Fruit fly (Drosophila melanogaster) whole organism, embryonic: ENCODE data around the gene Dcps.

Experiments
- Aef1 ChIP-seq: fragments of 200-800 bp; sonication (Bioruptor generic); IDR thresholded peaks from 3 replicates; pipeline ENCODE4 v1.3.6; 2022; ENCODE audit warnings: missing biosample characterization, missing genetic modification characterization
- CG1024 ChIP-seq: fragments of 200-800 bp; sonication (Bioruptor generic); IDR thresholded peaks from 2 replicates; pipeline ENCODE4 v1.3.6; 2022; ENCODE audit warnings: missing biosample characterization, missing genetic modification characterization
- CG10431 ChIP-seq: fragments of 200-800 bp; sonication (Bioruptor generic); optimal IDR thresholded peaks from 3 replicates; lab custom pipeline; 2018; ENCODE audit warnings: missing biosample characterization, mild to moderate bottlenecking, missing genetic modification characterization
- CG11696 ChIP-seq: fragments of 200-800 bp; sonication (Bioruptor generic); IDR thresholded peaks from 2 replicates; pipeline ENCODE4 v1.3.6; 2022; ENCODE audit warnings: missing biosample characterization, missing genetic modification characterization
- CG12155 ChIP-seq: fragments of 200-800 bp; sonication (Bioruptor generic); optimal IDR thresholded peaks from 3 replicates; lab custom pipeline; 2016; ENCODE audit warnings: missing biosample characterization, missing genetic modification characterization
- CG12236 ChIP-seq: fragments of 200-800 bp; sonication (Bioruptor generic); optimal IDR thresholded peaks from 2 replicates; lab custom pipeline; 2016; ENCODE audit warnings: missing biosample characterization, missing genetic modification characterization
- CG12299 ChIP-seq: fragments of 200-800 bp; sonication (Bioruptor generic); optimal IDR thresholded peaks from 2 replicates; lab custom pipeline; 2018; ENCODE audit warnings: missing biosample characterization, mild to moderate bottlenecking, missing genetic modification characterization
- CG13894 ChIP-seq: fragments of 200-800 bp; sonication (Bioruptor generic); optimal IDR thresholded peaks from 3 replicates; lab custom pipeline; 2018; ENCODE audit warnings: missing biosample characterization, mild to moderate bottlenecking, missing genetic modification characterization, moderate library complexity
- CG14441 ChIP-seq: fragments of 200-800 bp; sonication (Bioruptor generic); IDR thresholded peaks from 2 replicates; pipeline ENCODE4 v1.3.6; 2022; ENCODE audit warnings: missing biosample characterization, missing genetic modification characterization
- CG1529 ChIP-seq: fragments of 200-800 bp; sonication (Bioruptor generic); optimal IDR thresholded peaks from 3 replicates; lab custom pipeline; 2018; ENCODE audit warnings: missing biosample characterization, missing genetic modification characterization
- CG15601 ChIP-seq: fragments of 200-800 bp; sonication (Bioruptor generic); optimal IDR thresholded peaks from 3 replicates; lab custom pipeline; 2019; ENCODE audit warnings: missing biosample characterization, mild to moderate bottlenecking, missing genetic modification characterization, moderate library complexity
- CG18619 ChIP-seq: fragments of 200-800 bp; sonication (Bioruptor generic); optimal IDR thresholded peaks from 3 replicates; lab custom pipeline; 2017; ENCODE audit warnings: missing biosample characterization, mild to moderate bottlenecking, missing genetic modification characterization
- CG2202 ChIP-seq: fragments of 200-800 bp; sonication (Bioruptor generic); optimal IDR thresholded peaks from 2 replicates; lab custom pipeline; 2018; ENCODE audit warnings: missing biosample characterization, mild to moderate bottlenecking, missing genetic modification characterization
- CG2712 ChIP-seq: fragments of 200-800 bp; optimal IDR thresholded peaks from 3 replicates; lab custom pipeline; 2019; ENCODE audit warnings: missing biosample characterization, mild to moderate bottlenecking, missing genetic modification characterization, moderate library complexity
- CG2875 ChIP-seq: fragments of 200-800 bp; sonication (Bioruptor generic); optimal IDR thresholded peaks from 2 replicates; lab custom pipeline; 2017; ENCODE audit warnings: missing biosample characterization, mild to moderate bottlenecking, missing genetic modification characterization, missing genetic modification reagents
- CG31388 ChIP-seq: fragments of 200-800 bp; sonication (Bioruptor generic); optimal IDR thresholded peaks from 2 replicates; lab custom pipeline; 2016; ENCODE audit warnings: missing biosample characterization, missing genetic modification characterization
- CG33557 ChIP-seq: fragments of 200-800 bp; sonication (Bioruptor generic); optimal IDR thresholded peaks from 2 replicates; lab custom pipeline; 2019; ENCODE audit warnings: missing biosample characterization, mild to moderate bottlenecking, missing genetic modification characterization, moderate library complexity
- CG4707 ChIP-seq: fragments of 200-800 bp; sonication (Bioruptor generic); optimal IDR thresholded peaks from 2 replicates; lab custom pipeline; 2018; ENCODE audit warnings: missing biosample characterization, mild to moderate bottlenecking, missing genetic modification characterization, moderate library complexity
- CG7987 ChIP-seq: fragments of 200-800 bp; sonication (Bioruptor generic); optimal IDR thresholded peaks from 2 replicates; lab custom pipeline; 2018; ENCODE audit warnings: missing biosample characterization, mild to moderate bottlenecking, missing genetic modification characterization, moderate library complexity
- CG9727 ChIP-seq: fragments of 200-800 bp; sonication (Bioruptor generic); optimal IDR thresholded peaks from 3 replicates; lab custom pipeline; 2017; ENCODE audit warnings: missing biosample characterization, mild to moderate bottlenecking, missing genetic modification characterization
- D19B ChIP-seq: fragments of 200-800 bp; sonication (Bioruptor generic); optimal IDR thresholded peaks from 2 replicates; lab custom pipeline; 2017; ENCODE audit warnings: missing biosample characterization, mild to moderate bottlenecking, missing genetic modification characterization
- Dll ChIP-seq: fragments of 200-800 bp; sonication (Bioruptor generic); IDR thresholded peaks from 4 replicates; pipeline ENCODE4 v1.3.6; 2022; ENCODE audit warnings: missing biosample characterization, missing genetic modification characterization; ENCODE audit not compliant: partially characterized antibody
- Doc2 ChIP-seq: fragments of 200-800 bp; sonication (Bioruptor generic); IDR thresholded peaks from 2 replicates; pipeline ENCODE4 v1.3.6; 2022; ENCODE audit warnings: missing biosample characterization, missing genetic modification characterization
- Dp ChIP-seq: fragments of 200-800 bp; sonication (Bioruptor generic); optimal IDR thresholded peaks from 2 replicates; lab custom pipeline; 2018; ENCODE audit warnings: missing biosample characterization, mild to moderate bottlenecking, missing genetic modification characterization, moderate library complexity
- Eip74EF ChIP-seq, 2 experiments: fragments of 200-800 bp in 1 of 2; fragments of >200 bp in 1 of 2; sonication (Bioruptor generic) in 1 of 2; optimal IDR thresholded peaks; 2 replicates each; lab custom pipeline; 2017 to 2019; ENCODE audit warnings: missing biosample characterization in 2 of 2, missing genetic modification characterization in 2 of 2, mild to moderate bottlenecking in 1 of 2, moderate library complexity in 1 of 2
- GATAe ChIP-seq: fragments of 200-800 bp; sonication (Bioruptor generic); conservative IDR thresholded peaks from 2 replicates; pipeline ENCODE4 v1.3.6; 2022; ENCODE audit warnings: missing biosample characterization, missing genetic modification characterization
- HmgZ ChIP-seq: fragments of 200-800 bp; sonication (Bioruptor generic); optimal IDR thresholded peaks from 2 replicates; lab custom pipeline; 2018; ENCODE audit warnings: missing biosample characterization, mild to moderate bottlenecking, missing genetic modification characterization
- Hsf ChIP-seq: fragments of 200-800 bp; sonication (Bioruptor generic); optimal IDR thresholded peaks from 3 replicates; lab custom pipeline; 2016; ENCODE audit warnings: missing biosample characterization, missing genetic modification characterization
- Rx ChIP-seq: fragments of 200-800 bp; sonication (Bioruptor generic); IDR thresholded peaks from 2 replicates; pipeline ENCODE4 v1.3.6; 2022; ENCODE audit warnings: missing biosample characterization, missing genetic modification characterization
- Scr ChIP-seq: fragments of 200-800 bp; sonication (Bioruptor generic); IDR thresholded peaks from 2 replicates; pipeline ENCODE4 v1.3.6; 2022; ENCODE audit warnings: missing biosample characterization, missing genetic modification characterization; ENCODE audit not compliant: partially characterized antibody
- bsh ChIP-seq, 2 experiments: fragments of 200-800 bp; sonication (Bioruptor generic); optimal IDR thresholded peaks; 2 replicates each; lab custom pipeline; 2017 to 2018; ENCODE audit warnings: mild to moderate bottlenecking in 2 of 2, missing biosample characterization in 2 of 2, missing genetic modification characterization in 2 of 2, moderate library complexity in 1 of 2
- danr ChIP-seq: fragments of 200-800 bp; sonication (Bioruptor generic); IDR thresholded peaks from 2 replicates; pipeline ENCODE4 v1.3.6; 2022; ENCODE audit warnings: missing biosample characterization, missing genetic modification characterization
- fd102C ChIP-seq: fragments of 200-800 bp; sonication (Bioruptor generic); optimal IDR thresholded peaks from 2 replicates; lab custom pipeline; 2018; ENCODE audit warnings: missing biosample characterization, mild to moderate bottlenecking, missing genetic modification characterization, moderate library complexity
- gce ChIP-seq: fragments of 200-800 bp; sonication (Bioruptor generic); IDR thresholded peaks from 3 replicates; pipeline ENCODE4 v1.3.6; 2022; ENCODE audit warnings: missing biosample characterization, missing genetic modification characterization
- knrl ChIP-seq: fragments of 200-800 bp; sonication (Bioruptor generic); IDR thresholded peaks from 3 replicates; pipeline ENCODE4 v1.3.6; 2022; ENCODE audit warnings: missing biosample characterization, missing genetic modification characterization; ENCODE audit not compliant: partially characterized antibody
- lmd ChIP-seq: fragments of 200-800 bp; sonication (Bioruptor generic); IDR thresholded peaks from 2 replicates; pipeline ENCODE4 v1.3.6; 2022; ENCODE audit warnings: missing biosample characterization, missing genetic modification characterization
- pan ChIP-seq, 4 experiments: fragments of >200 bp in 3 of 4; fragments of 200-800 bp in 1 of 4; sonication (Bioruptor generic) in 1 of 4; optimal IDR thresholded peaks in 3 of 4; IDR thresholded peaks in 1 of 4; 2 replicates each; pipeline versions ENCODE4 v1.3.6 to Lab custom; 2017 to 2022; ENCODE audit warnings: missing biosample characterization in 2 of 4, missing genetic modification characterization in 2 of 4, mixed read lengths in 1 of 4
- pita ChIP-seq: fragments of 200-800 bp; sonication (Bioruptor generic); optimal IDR thresholded peaks from 2 replicates; lab custom pipeline; 2017; ENCODE audit warnings: missing biosample characterization, mild to moderate bottlenecking, missing genetic modification characterization
- prd ChIP-seq, 3 experiments: fragments of >200 bp in 2 of 3; fragments of 200-800 bp in 1 of 3; sonication (Bioruptor generic) in 1 of 3; optimal IDR thresholded peaks in 2 of 3; IDR thresholded peaks in 1 of 3; 2 replicates in 2 of 3; 3 replicates in 1 of 3; pipeline versions ENCODE4 v1.3.6 to Lab custom; 2017 to 2022; ENCODE audit warnings: missing biosample characterization in 1 of 3, missing genetic modification characterization in 1 of 3
- sima ChIP-seq: fragments of 200-800 bp; sonication (Bioruptor generic); optimal IDR thresholded peaks from 2 replicates; lab custom pipeline; 2016; ENCODE audit warnings: missing biosample characterization, missing genetic modification characterization
- tna ChIP-seq: fragments of 200-800 bp; sonication (Bioruptor generic); IDR thresholded peaks from 2 replicates; pipeline ENCODE4 v1.3.6; 2022; ENCODE audit warnings: missing biosample characterization, missing genetic modification characterization; ENCODE audit not compliant: partially characterized antibody
- trem ChIP-seq: fragments of 200-800 bp; optimal IDR thresholded peaks from 3 replicates; lab custom pipeline; 2019; ENCODE audit warnings: missing biosample characterization, mild to moderate bottlenecking, missing genetic modification characterization, moderate library complexity
- trh ChIP-seq: fragments of 200-800 bp; sonication (Bioruptor generic); optimal IDR thresholded peaks from 2 replicates; lab custom pipeline; 2016; ENCODE audit warnings: missing biosample characterization, missing genetic modification characterization
- tup ChIP-seq: fragments of 200-800 bp; sonication (Bioruptor generic); optimal IDR thresholded peaks from 2 replicates; lab custom pipeline; 2016; ENCODE audit warnings: missing biosample characterization, mild to moderate bottlenecking, missing genetic modification characterization, moderate library complexity
- zen ChIP-seq: fragments of 200-800 bp; sonication (Bioruptor generic); optimal IDR thresholded peaks from 3 replicates; lab custom pipeline; 2018; ENCODE audit warnings: missing biosample characterization, mild to moderate bottlenecking, missing genetic modification characterization, moderate library complexity

Gene Dcps

DNA sequence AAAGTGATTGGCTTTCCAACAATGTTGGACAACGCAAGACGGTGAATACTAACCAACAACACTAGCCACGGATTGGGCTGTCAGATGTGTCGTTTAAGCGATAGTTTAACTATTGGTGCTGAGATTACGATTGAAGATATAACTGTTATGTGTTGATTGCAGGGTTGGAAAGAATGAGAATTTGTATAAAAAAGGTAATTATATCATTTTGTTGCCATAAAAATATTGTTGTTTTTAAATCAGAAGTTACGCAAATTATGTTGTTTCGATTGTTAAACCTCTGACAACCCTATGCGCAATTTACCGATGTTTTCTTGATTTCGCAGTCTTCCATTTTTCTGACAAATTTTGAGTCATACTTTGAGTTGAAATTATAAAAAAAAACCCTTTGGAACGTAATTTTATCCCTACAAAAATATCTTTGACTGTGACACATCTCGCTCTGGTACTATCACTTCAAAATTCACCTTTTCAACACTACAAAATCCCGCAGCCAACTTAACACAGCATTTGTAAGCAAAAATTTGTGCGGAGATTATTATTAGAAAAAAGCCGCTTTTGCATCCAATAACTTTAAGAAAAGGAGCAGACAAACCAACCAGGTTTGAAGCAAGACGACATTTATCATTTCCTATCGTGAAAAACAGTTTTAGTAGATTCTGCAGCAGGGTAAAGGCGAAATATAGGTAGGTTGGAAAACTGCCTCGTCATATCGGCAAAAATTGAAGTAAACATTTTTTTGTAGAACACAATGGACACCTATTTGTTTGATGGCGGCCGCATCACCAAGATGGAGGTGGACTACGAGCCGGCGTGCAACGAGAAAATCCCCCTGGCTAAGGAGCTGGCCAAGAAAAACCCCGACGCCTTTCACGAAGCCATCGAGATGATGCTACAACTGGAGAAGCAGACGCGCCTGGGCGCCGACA lies 34.7 kb upstream of the Dcps start, which contains the start of the genes Hat1 and Rpn5 (continued):
- peak; percentile 26 for TF ChIP-seq CG12299 (tag; lab: Kevin White, UChicago)
- TF ChIP-seq danr = peak; percentile 60; the same call in 1 of the 2 replicates
- TF ChIP-seq CG12236 = peak; percentile 69
- TF ChIP-seq Hsf = peak; percentile 93
- TF ChIP-seq bsh (GFP tag; optimal IDR thresholded peaks at IDR 0.05; lab: Kevin White, UChicago) = peak; percentile 11 to 60
- TF ChIP-seq HmgZ = peak; percentile 83
- TF ChIP-seq CG33557 (GFP tag; lab: Kevin White, UChicago) = peak; percentile 56
- peak; percentile 76 for TF ChIP-seq Aef1
- TF ChIP-seq Doc2 = no peak
- TF ChIP-seq trem (tag; lab: Kevin White, UChicago) = peak; percentile 30
- peak; percentile 56 for TF ChIP-seq CG1529 (GFP tag; lab: Kevin White, UChicago)
- peak; percentile 47 for TF ChIP-seq Dp (GFP tag; lab: Kevin White, UChicago)
- TF ChIP-seq CG18619 (GFP tag; lab: Kevin White, UChicago) = peak; percentile 81
- TF ChIP-seq pan (optimal IDR thresholded peaks at IDR 0.05; lab: Kevin White, UChicago) = no peak
- peak in 1 of 2 experiments; percentile 31 for TF ChIP-seq pan (GFP tag; optimal IDR thresholded peaks at IDR 0.05 in 1 of 2, IDR thresholded peaks at IDR 0.05 in 1 of 2)
- TF ChIP-seq pita (GFP tag; lab: Kevin White, UChicago) = no peak
- TF ChIP-seq CG2875 (GFP tag; lab: Kevin White, UChicago) = peak; percentile 35
- TF ChIP-seq sima (GFP tag; lab: Kevin White, UChicago) = peak; percentile 71
- TF ChIP-seq fd102C (GFP tag; lab: Kevin White, UChicago) = no peak
- TF ChIP-seq gce (GFP tag; lab: Robert Waterston, UW) = peak; percentile 49; the same call in 1 of the 3 replicates
- peak; percentile 85 for TF ChIP-seq Scr (GFP tag; lab: Robert Waterston, UW)
- TF ChIP-seq CG12155 (GFP tag; lab: Kevin White, UChicago) = peak; percentile 86
- TF ChIP-seq trh = peak; percentile 77
- TF ChIP-seq CG4707 (GFP tag; lab: Kevin White, UChicago) = no peak
- TF ChIP-seq Dll (GFP tag; lab: Robert Waterston, UW) = peak; percentile 87
- peak in 1 of 2 experiments; percentile 4 for TF ChIP-seq Eip74EF (GFP tag; optimal IDR thresholded peaks at IDR 0.05; lab: Kevin White, UChicago)
- peak; percentile 87 for TF ChIP-seq CG9727 (GFP tag; lab: Kevin White, UChicago)
- peak; percentile 8 for TF ChIP-seq CG7987 (GFP tag; lab: Kevin White, UChicago)
- TF ChIP-seq CG13894 (tag; lab: Kevin White, UChicago) = no peak
- TF ChIP-seq Rx (GFP tag; lab: Robert Waterston, UW) = no peak; the same call in 1 of the 2 replicates
- no peak for TF ChIP-seq CG11696 (GFP tag; lab: Robert Waterston, UW)
- peak; percentile 84 for TF ChIP-seq knrl (GFP tag; lab: Robert Waterston, UW)
- peak; percentile 70 for TF ChIP-seq lmd (GFP tag; lab: Robert Waterston, UW)
- no peak for TF ChIP-seq CG1024 (GFP tag; lab: Robert Waterston, UW)
- peak; percentile 56 for TF ChIP-seq CG31388 (GFP tag; lab: Kevin White, UChicago)
- peak; percentile 60 for TF ChIP-seq D19B (GFP tag; lab: Kevin White, UChicago)
- TF ChIP-seq tna (GFP tag; lab: Robert Waterston, UW) = peak; percentile 17; the same call in 1 of the 2 replicates
- peak; percentile 53 for TF ChIP-seq CG15601 (tag; lab: Kevin White, UChicago)
- peak; percentile 70; the same call in 1 of the 2 replicates for TF ChIP-seq CG14441 (GFP tag; lab: Robert Waterston, UW)
- TF ChIP-seq CG2202 (tag; lab: Kevin White, UChicago) = peak; percentile 46
- peak; percentile 48 for TF ChIP-seq CG10431 (GFP tag; lab: Kevin White, UChicago)
- peak; percentile 82 for TF ChIP-seq CG2712
- TF ChIP-seq tup = peak; percentile 56
- TF ChIP-seq GATAe (GFP tag; lab: Robert Waterston, UW) = no peak
- TF ChIP-seq zen (tag; lab: Kevin White, UChicago) = peak; percentile 83
- no peak for TF ChIP-seq prd (optimal IDR thresholded peaks at IDR 0.05; lab: Kevin White, UChicago)
- peak; percentile 79; the same call in 2 of the 3 replicates for TF ChIP-seq prd (GFP tag; IDR thresholded peaks at IDR 0.05; lab: Robert Waterston, UW)
